Fruit fly (Drosophila melanogaster) whole organism, embryonic: Measurements from ENCODE around the gene Nepl18.

Source experiments
- Antp ChIP-seq: fragments of 200-800 bp; sonication (Bioruptor generic); optimal IDR thresholded peaks from 3 replicates; lab custom pipeline; 2016; ENCODE audit warnings: missing biosample characterization, missing genetic modification characterization
- CG11456 ChIP-seq: fragments of 200-800 bp; sonication (Bioruptor generic); IDR thresholded peaks from 3 replicates; pipeline ENCODE4 v1.3.6; 2022; ENCODE audit warnings: missing biosample characterization, missing genetic modification characterization
- CG15269 ChIP-seq: fragments of 200-800 bp; sonication (Bioruptor generic); optimal IDR thresholded peaks from 2 replicates; lab custom pipeline; 2018; ENCODE audit warnings: missing biosample characterization, mild to moderate bottlenecking, missing genetic modification characterization, moderate library complexity
- CG17612 ChIP-seq: fragments of 200-800 bp; sonication (Bioruptor generic); IDR thresholded peaks from 2 replicates; pipeline ENCODE4 v1.3.6; 2022; ENCODE audit warnings: missing biosample characterization, missing genetic modification characterization
- CG18599 ChIP-seq: fragments of 200-800 bp; sonication (Bioruptor generic); optimal IDR thresholded peaks from 3 replicates; lab custom pipeline; 2017; ENCODE audit warnings: missing biosample characterization, missing genetic modification characterization, mild to moderate bottlenecking, moderate library complexity, missing genetic modification reagents
- CG2116 ChIP-seq: fragments of 200-800 bp; sonication (Bioruptor generic); optimal IDR thresholded peaks from 3 replicates; lab custom pipeline; 2018; ENCODE audit warnings: missing biosample characterization, mild to moderate bottlenecking, missing genetic modification characterization
- CG2889 ChIP-seq: fragments of 200-800 bp; sonication (Bioruptor generic); IDR thresholded peaks from 3 replicates; pipeline ENCODE4 v1.3.6; 2022; ENCODE audit warnings: missing biosample characterization, missing genetic modification characterization
- CG32532 ChIP-seq: fragments of 200-800 bp; sonication (Bioruptor generic); IDR thresholded peaks from 2 replicates; pipeline ENCODE4 v1.3.6; 2022; ENCODE audit warnings: missing biosample characterization, missing genetic modification characterization
- CG33213 ChIP-seq: fragments of 200-800 bp; sonication (Bioruptor generic); optimal IDR thresholded peaks from 3 replicates; lab custom pipeline; 2016; ENCODE audit warnings: missing biosample characterization, missing genetic modification characterization
- CG6765 ChIP-seq: fragments of 200-800 bp; sonication (Bioruptor generic); optimal IDR thresholded peaks from 3 replicates; lab custom pipeline; 2017; ENCODE audit warnings: missing biosample characterization, mild to moderate bottlenecking, missing genetic modification characterization
- CG8765 ChIP-seq: fragments of 200-800 bp; sonication (Bioruptor generic); IDR thresholded peaks from 2 replicates; pipeline ENCODE4 v1.3.6; 2022; ENCODE audit warnings: missing biosample characterization, missing genetic modification characterization
- CHES-1-like ChIP-seq: fragments of 200-800 bp; sonication (Bioruptor generic); optimal IDR thresholded peaks from 2 replicates; lab custom pipeline; 2016; ENCODE audit warnings: missing biosample characterization, missing genetic modification characterization
- CoRest ChIP-seq: fragments of 200-800 bp; sonication (Bioruptor generic); optimal IDR thresholded peaks from 3 replicates; lab custom pipeline; 2018; ENCODE audit warnings: missing biosample characterization, mild to moderate bottlenecking, missing genetic modification characterization, moderate library complexity
- Dip2 ChIP-seq: fragments of 200-800 bp; sonication (Bioruptor generic); IDR thresholded peaks from 2 replicates; pipeline ENCODE4 v1.3.6; 2022; ENCODE audit warnings: missing biosample characterization, missing genetic modification characterization
- Dll ChIP-seq: fragments of 200-800 bp; sonication (Bioruptor generic); IDR thresholded peaks from 4 replicates; pipeline ENCODE4 v1.3.6; 2022; ENCODE audit warnings: missing biosample characterization, missing genetic modification characterization; ENCODE audit not compliant: partially characterized antibody
- Doc3 ChIP-seq: fragments of 200-800 bp; sonication (Bioruptor generic); IDR thresholded peaks from 3 replicates; pipeline ENCODE4 v1.3.6; 2022; ENCODE audit warnings: missing biosample characterization, missing genetic modification characterization; ENCODE audit not compliant: partially characterized antibody
- Elba2 ChIP-seq: fragments of 200-800 bp; sonication (Bioruptor generic); optimal IDR thresholded peaks from 3 replicates; lab custom pipeline; 2016; ENCODE audit warnings: missing biosample characterization, missing genetic modification characterization
- Fer1 ChIP-seq: fragments of 200-800 bp; sonication (Bioruptor generic); optimal IDR thresholded peaks from 2 replicates; lab custom pipeline; 2017; ENCODE audit warnings: missing biosample characterization, mild to moderate bottlenecking, missing genetic modification characterization
- Gsc ChIP-seq: fragments of 200-800 bp; sonication (Bioruptor generic); IDR thresholded peaks from 2 replicates; pipeline ENCODE4 v1.3.6; 2022; ENCODE audit warnings: missing biosample characterization, missing genetic modification characterization
- HLH4C ChIP-seq: fragments of 200-800 bp; sonication (Bioruptor generic); IDR thresholded peaks from 3 replicates; pipeline ENCODE4 v1.3.6; 2022; ENCODE audit warnings: missing biosample characterization, missing genetic modification characterization; ENCODE audit not compliant: partially characterized antibody
- HmgZ ChIP-seq: fragments of 200-800 bp; sonication (Bioruptor generic); optimal IDR thresholded peaks from 2 replicates; lab custom pipeline; 2018; ENCODE audit warnings: missing biosample characterization, mild to moderate bottlenecking, missing genetic modification characterization
- Lpt ChIP-seq: fragments of >200 bp; optimal IDR thresholded peaks from 2 replicates; lab custom pipeline; 2018; ENCODE audit warnings: missing biosample characterization, missing genetic modification characterization
- Mad ChIP-seq: fragments of 200-800 bp; sonication (Bioruptor generic); optimal IDR thresholded peaks from 2 replicates; lab custom pipeline; 2016; ENCODE audit warnings: missing biosample characterization, missing genetic modification characterization
- Med ChIP-seq: fragments of 200-800 bp; sonication (Bioruptor generic); peaks from one replicate; lab custom pipeline; 2016; ENCODE audit warnings: missing biosample characterization, missing genetic modification characterization, mild to moderate bottlenecking, inconsistent platforms, moderate library complexity
- NC2α ChIP-seq: fragments of 200-800 bp; sonication (Bioruptor generic); optimal IDR thresholded peaks from 2 replicates; lab custom pipeline; 2016; ENCODE audit warnings: missing biosample characterization, missing genetic modification characterization
- Nf-YC ChIP-seq: fragments of 200-800 bp; optimal IDR thresholded peaks from 3 replicates; lab custom pipeline; 2019; ENCODE audit warnings: missing biosample characterization, mild to moderate bottlenecking, missing genetic modification characterization, moderate library complexity
- Sry-δ ChIP-seq: fragments of 200-800 bp; sonication (Bioruptor generic); optimal IDR thresholded peaks from 2 replicates; lab custom pipeline; 2016; ENCODE audit warnings: missing biosample characterization, missing genetic modification characterization
- Xrp1 ChIP-seq: fragments of 200-800 bp; sonication (Bioruptor generic); IDR thresholded peaks from 2 replicates; pipeline ENCODE4 v1.3.6; 2022; ENCODE audit warnings: missing biosample characterization, missing genetic modification characterization
- amos ChIP-seq: fragments of 200-800 bp; sonication (Bioruptor generic); IDR thresholded peaks from 2 replicates; pipeline ENCODE4 v1.3.6; 2022; ENCODE audit warnings: missing biosample characterization, missing genetic modification characterization; ENCODE audit not compliant: partially characterized antibody
- bigmax ChIP-seq: fragments of 200-800 bp; sonication (Bioruptor generic); optimal IDR thresholded peaks from 2 replicates; lab custom pipeline; 2018; ENCODE audit warnings: missing biosample characterization, mild to moderate bottlenecking, missing genetic modification characterization
- chinmo ChIP-seq: fragments of 200-800 bp; sonication (Bioruptor generic); IDR thresholded peaks from 4 replicates; pipeline ENCODE4 v1.3.6; 2022; ENCODE audit warnings: missing biosample characterization, missing genetic modification characterization; ENCODE audit not compliant: partially characterized antibody
- corto ChIP-seq: fragments of 200-800 bp; sonication (Bioruptor generic); optimal IDR thresholded peaks from 2 replicates; lab custom pipeline; 2016; ENCODE audit warnings: missing biosample characterization, mild to moderate bottlenecking, missing genetic modification characterization, moderate library complexity
- dpn ChIP-seq, 2 experiments: fragments of 200-800 bp; sonication (Bioruptor generic); optimal IDR thresholded peaks; 3 replicates each; lab custom pipeline; 2016; ENCODE audit warnings: missing biosample characterization in 2 of 2, missing genetic modification characterization in 2 of 2
- exex ChIP-seq: fragments of 200-800 bp; sonication (Bioruptor generic); optimal IDR thresholded peaks from 4 replicates; lab custom pipeline; 2018; ENCODE audit warnings: missing biosample characterization, mild to moderate bottlenecking, missing genetic modification characterization, moderate library complexity
- fru ChIP-seq: fragments of >200 bp; optimal IDR thresholded peaks from 2 replicates; lab custom pipeline; 2017
- hb ChIP-seq: fragments of 200-800 bp; sonication (Bioruptor generic); IDR thresholded peaks from 3 replicates; pipeline ENCODE4 v1.3.6; 2022; ENCODE audit warnings: missing biosample characterization, missing genetic modification characterization; ENCODE audit not compliant: partially characterized antibody
- hbn ChIP-seq: fragments of 200-800 bp; sonication (Bioruptor generic); IDR thresholded peaks from 2 replicates; pipeline ENCODE4 v1.3.6; 2022; ENCODE audit warnings: missing biosample characterization, missing genetic modification characterization; ENCODE audit not compliant: partially characterized antibody
- insv ChIP-seq, 2 experiments: fragments of 200-800 bp; sonication (Bioruptor generic); optimal IDR thresholded peaks; 3 replicates each; lab custom pipeline; 2016 to 2018; ENCODE audit warnings: missing biosample characterization in 2 of 2, missing genetic modification characterization in 2 of 2
- kay ChIP-seq: fragments of 200-800 bp; sonication (Bioruptor generic); optimal IDR thresholded peaks from 2 replicates; lab custom pipeline; 2016; ENCODE audit warnings: missing biosample characterization, missing genetic modification characterization
- knrl ChIP-seq: fragments of 200-800 bp; sonication (Bioruptor generic); IDR thresholded peaks from 3 replicates; pipeline ENCODE4 v1.3.6; 2022; ENCODE audit warnings: missing biosample characterization, missing genetic modification characterization; ENCODE audit not compliant: partially characterized antibody
- lilli ChIP-seq: fragments of 200-800 bp; sonication (Bioruptor generic); optimal IDR thresholded peaks from 3 replicates; lab custom pipeline; 2016; ENCODE audit warnings: missing biosample characterization, missing genetic modification characterization
- nerfin-1 ChIP-seq: fragments of 200-800 bp; sonication (Bioruptor generic); optimal IDR thresholded peaks from 3 replicates; lab custom pipeline; 2019; ENCODE audit warnings: missing biosample characterization, mild to moderate bottlenecking, missing genetic modification characterization, moderate library complexity
- run ChIP-seq: fragments of 200-800 bp; sonication (Bioruptor generic); optimal IDR thresholded peaks from 3 replicates; lab custom pipeline; 2018; ENCODE audit warnings: missing biosample characterization, mild to moderate bottlenecking, missing genetic modification characterization
- slp2 ChIP-seq: fragments of 200-800 bp; sonication (Bioruptor generic); optimal IDR thresholded peaks from 2 replicates; lab custom pipeline; 2016; ENCODE audit warnings: missing biosample characterization, missing genetic modification characterization
- so ChIP-seq: fragments of 200-800 bp; sonication (Bioruptor generic); IDR thresholded peaks from 3 replicates; pipeline ENCODE4 v1.3.6; 2022; ENCODE audit warnings: missing biosample characterization, missing genetic modification characterization
- tin ChIP-seq: fragments of 200-800 bp; sonication (Bioruptor generic); optimal IDR thresholded peaks from 3 replicates; lab custom pipeline; 2016; ENCODE audit warnings: missing biosample characterization, missing genetic modification characterization
- tna ChIP-seq: fragments of 200-800 bp; sonication (Bioruptor generic); IDR thresholded peaks from 2 replicates; pipeline ENCODE4 v1.3.6; 2022; ENCODE audit warnings: missing biosample characterization, missing genetic modification characterization; ENCODE audit not compliant: partially characterized antibody
- trh ChIP-seq: fragments of 200-800 bp; sonication (Bioruptor generic); optimal IDR thresholded peaks from 2 replicates; lab custom pipeline; 2016; ENCODE audit warnings: missing biosample characterization, missing genetic modification characterization

Gene Nepl18

DNA sequence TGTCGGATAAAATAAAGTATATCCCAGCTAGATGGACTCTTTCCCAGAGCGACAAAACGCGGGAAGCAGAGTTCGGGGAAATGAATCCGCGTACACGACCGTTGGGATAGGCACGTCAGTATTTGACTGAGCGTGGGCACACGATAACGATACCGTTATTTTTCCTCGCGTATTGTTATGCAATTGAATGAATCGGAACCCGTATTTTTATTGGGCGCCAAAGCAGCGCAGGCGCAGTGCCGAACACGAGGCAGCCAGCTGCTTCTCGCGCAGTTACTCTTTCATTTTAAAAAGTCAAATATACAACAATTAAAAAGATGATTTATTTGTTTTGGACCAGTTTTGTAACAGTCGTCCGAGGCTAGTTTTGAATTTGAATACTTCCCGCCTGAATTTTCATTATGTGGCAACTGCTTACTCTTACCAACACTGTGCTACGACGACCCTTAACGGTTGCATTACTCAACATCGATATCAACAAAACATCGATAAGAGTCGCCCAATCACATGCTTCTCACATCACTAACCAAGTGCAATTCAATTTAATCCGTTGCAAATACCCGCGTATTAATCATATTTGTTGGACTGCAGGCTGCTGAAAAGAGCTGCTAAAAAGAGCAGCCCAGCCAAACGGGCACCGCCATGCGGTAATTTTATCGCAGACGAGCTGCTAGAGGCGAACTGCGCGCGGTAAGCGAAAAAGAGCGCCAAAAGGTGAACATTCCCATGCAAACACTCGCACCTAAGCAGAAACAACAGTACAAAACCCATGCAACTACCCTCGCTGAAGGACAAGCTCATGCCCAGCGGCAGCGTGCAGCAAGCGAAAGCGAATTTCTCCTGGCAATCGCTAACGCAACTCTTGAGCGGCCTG, 12.4 kb downstream of the Nepl18 start, which contains the start of the genes CG33203 and Doa (continued):
- TF ChIP-seq Mad (GFP tag; lab: Kevin White, UChicago): peak; percentile 33
- peak; percentile 16 for TF ChIP-seq slp2
- peak; percentile 100 for TF ChIP-seq CG2116 (GFP tag; lab: Kevin White, UChicago)
- TF ChIP-seq CG33213 (GFP tag; lab: Kevin White, UChicago): peak; percentile 73
- peak; percentile 66 for TF ChIP-seq CoRest
- no peak for TF ChIP-seq Fer1
- TF ChIP-seq CG2889 (GFP tag; lab: Robert Waterston, UW): no peak
- TF ChIP-seq hb (GFP tag; lab: Robert Waterston, UW): peak; percentile 82; the same call in 2 of the 3 replicates
- TF ChIP-seq CG6765 (GFP tag; lab: Kevin White, UChicago): no peak
- TF ChIP-seq Doc3: peak; percentile 78
- peak; percentile 83 for TF ChIP-seq hbn
- TF ChIP-seq amos (GFP tag; lab: Robert Waterston, UW): peak; percentile 90
- TF ChIP-seq insv (GFP tag; optimal IDR thresholded peaks at IDR 0.05; lab: Kevin White, UChicago): peak in 1 of 2 experiments; percentile 21
- peak; percentile 98 for TF ChIP-seq Sry-δ (GFP tag; lab: Kevin White, UChicago)
- peak; percentile 28 for TF ChIP-seq Nf-YC (tag; lab: Kevin White, UChicago)
- no peak for TF ChIP-seq Dip2
- TF ChIP-seq run (tag; lab: Kevin White, UChicago): no peak
- no peak for TF ChIP-seq so (GFP tag; lab: Robert Waterston, UW)
- peak; percentile 17 for TF ChIP-seq CG18599 (GFP tag; lab: Kevin White, UChicago)
- TF ChIP-seq bigmax (GFP tag; lab: Kevin White, UChicago): no peak
- no peak for TF ChIP-seq CG17612
- TF ChIP-seq tin (GFP tag; lab: Kevin White, UChicago): peak; percentile 9
- TF ChIP-seq trh: no peak
- no peak for TF ChIP-seq Lpt (GFP tag; lab: Kevin White, UChicago)
- peak; percentile 78 for TF ChIP-seq Antp (GFP tag; lab: Kevin White, UChicago)
- peak; percentile 90 for TF ChIP-seq knrl (GFP tag; lab: Robert Waterston, UW)
- peak; percentile 14; the same call in 1 of the 2 replicates for TF ChIP-seq Xrp1 (GFP tag; lab: Robert Waterston, UW)
- peak; percentile 70 for TF ChIP-seq HmgZ (tag; lab: Kevin White, UChicago)
- no peak for TF ChIP-seq NC2α (GFP tag; lab: Kevin White, UChicago)
- peak; percentile 44; the same call in 1 of the 2 replicates for TF ChIP-seq CG32532 (GFP tag; lab: Robert Waterston, UW)
- TF ChIP-seq corto: no peak
- peak; percentile 71 to 78 for TF ChIP-seq dpn (GFP tag; optimal IDR thresholded peaks at IDR 0.05; lab: Kevin White, UChicago)
- TF ChIP-seq tna (GFP tag; lab: Robert Waterston, UW): peak; percentile 46
- TF ChIP-seq CG11456 (GFP tag; lab: Robert Waterston, UW): no peak
- TF ChIP-seq nerfin-1 (tag; lab: Kevin White, UChicago): peak; percentile 95
- TF ChIP-seq Gsc (GFP tag; lab: Robert Waterston, UW): no peak
- TF ChIP-seq lilli: peak; percentile 67
- TF ChIP-seq exex: no peak
- peak; percentile 71; the same call in 2 of the 4 replicates for TF ChIP-seq chinmo (GFP tag; lab: Robert Waterston, UW)
- TF ChIP-seq kay: peak; percentile 2
- no peak for TF ChIP-seq CG8765 (GFP tag; lab: Robert Waterston, UW)
- TF ChIP-seq HLH4C: peak; percentile 81
- TF ChIP-seq Elba2 (GFP tag; lab: Kevin White, UChicago): no peak
- peak; percentile 87 for TF ChIP-seq Dll (GFP tag; lab: Robert Waterston, UW)
- TF ChIP-seq CG15269 (tag; lab: Kevin White, UChicago): no peak
- peak; percentile 94 for TF ChIP-seq Med (GFP tag; lab: Kevin White, UChicago)
- TF ChIP-seq fru (lab: Kevin White, UChicago): no peak
- peak; percentile 53 for TF ChIP-seq CHES-1-like
